Worm (Caenorhabditis elegans) whole organism, L4/young adult: ENCODE data around the gene his-60.
A peak's percentile ranks its signal among the peaks of the same experiment; 100 is the strongest.

Experiments used
- W03F9.2 ChIP-seq: fragments of 150-350 bp; optimal IDR thresholded peaks from 2 replicates; lab custom pipeline; 2014; ENCODE audit warnings: missing biosample characterization, missing genetic modification characterization
- dao-5 ChIP-seq: sonication (generic microtip); optimal IDR thresholded peaks from 2 replicates; lab custom pipeline; 2016; ENCODE audit warnings: missing genotype, missing genetic modification characterization, moderate library complexity, missing compliant biosample characterization
- him-1 ChIP-seq: sonication (generic microtip); optimal IDR thresholded peaks from 2 replicates; lab custom pipeline; 2016; ENCODE audit warnings: missing genotype, missing genetic modification reagents, missing genetic modification characterization, missing compliant biosample characterization

The his-60 gene

DNA sequence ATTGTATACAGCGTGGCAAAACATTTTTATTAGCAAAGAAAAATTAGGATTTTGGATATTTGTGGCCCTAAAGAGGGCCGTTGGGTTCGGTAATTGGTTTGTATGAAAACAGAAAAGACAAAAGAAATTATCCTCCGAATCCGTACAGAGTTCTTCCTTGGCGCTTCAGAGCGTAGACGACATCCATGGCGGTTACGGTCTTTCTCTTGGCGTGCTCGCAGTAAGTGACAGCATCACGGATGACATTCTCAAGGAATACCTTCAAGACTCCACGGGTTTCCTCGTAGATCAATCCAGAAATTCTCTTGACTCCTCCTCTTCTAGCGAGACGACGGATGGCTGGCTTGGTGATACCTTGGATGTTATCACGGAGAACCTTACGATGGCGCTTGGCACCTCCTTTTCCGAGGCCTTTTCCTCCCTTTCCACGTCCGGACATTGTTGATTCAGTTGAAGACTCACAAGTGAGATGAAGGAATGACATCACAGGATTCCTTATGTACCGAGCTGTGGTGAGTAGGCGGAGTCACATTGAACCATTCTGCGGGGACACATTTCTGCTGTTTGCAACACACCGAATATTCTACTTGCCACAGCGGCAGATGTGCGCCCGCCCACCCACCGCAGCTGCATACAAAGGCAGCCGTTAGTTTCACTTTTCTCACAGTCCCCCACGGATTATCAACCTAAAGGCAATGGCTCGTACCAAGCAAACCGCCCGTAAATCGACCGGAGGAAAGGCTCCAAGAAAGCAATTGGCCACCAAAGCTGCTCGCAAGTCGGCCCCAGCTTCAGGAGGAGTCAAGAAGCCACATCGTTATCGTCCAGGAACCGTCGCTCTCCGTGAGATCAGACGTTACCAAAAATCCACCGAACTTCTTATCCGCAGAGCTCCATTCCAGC lies at the start of gene his-60, which contains the start of gene his-59:
TSS of gene his-60 (minus strand) at position 439 of the 903 bp plus-strand sequence.
TSS of gene his-59 (plus strand) at position 696 of the 903 bp plus-strand sequence.
- TF ChIP-seq W03F9.2 (no peak), him-1 (tag; lab: Kevin White, UChicago) (no peak), dao-5 (peak; percentile 12)

DNA sequence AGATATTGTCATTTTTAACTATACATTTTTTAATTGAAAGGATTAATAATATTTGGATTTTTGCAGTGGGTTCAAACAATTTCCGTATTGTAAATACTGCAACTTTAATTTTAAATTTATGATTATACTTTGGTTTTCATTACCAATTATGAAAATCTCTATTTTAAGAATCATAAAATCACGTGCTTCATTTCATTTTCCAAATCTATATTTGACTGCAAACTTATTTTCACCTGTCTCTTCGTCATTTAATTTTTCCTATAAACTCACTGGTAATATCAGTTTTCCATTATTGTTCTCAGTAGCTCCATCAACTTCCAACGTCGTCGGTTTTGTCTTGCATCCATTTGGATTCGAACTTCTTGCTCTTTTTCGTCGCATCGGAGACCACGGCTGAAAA lies 44.6 kb upstream of the his-60 start, which contains the start of gene R05G6.1:
TSS of gene R05G6.1 (plus strand) at position 301 of the 400 bp plus-strand sequence.
- no peak for TF ChIP-seq dao-5
- no peak for TF ChIP-seq W03F9.2
- TF ChIP-seq him-1 (tag; lab: Kevin White, UChicago), result no peak

DNA sequence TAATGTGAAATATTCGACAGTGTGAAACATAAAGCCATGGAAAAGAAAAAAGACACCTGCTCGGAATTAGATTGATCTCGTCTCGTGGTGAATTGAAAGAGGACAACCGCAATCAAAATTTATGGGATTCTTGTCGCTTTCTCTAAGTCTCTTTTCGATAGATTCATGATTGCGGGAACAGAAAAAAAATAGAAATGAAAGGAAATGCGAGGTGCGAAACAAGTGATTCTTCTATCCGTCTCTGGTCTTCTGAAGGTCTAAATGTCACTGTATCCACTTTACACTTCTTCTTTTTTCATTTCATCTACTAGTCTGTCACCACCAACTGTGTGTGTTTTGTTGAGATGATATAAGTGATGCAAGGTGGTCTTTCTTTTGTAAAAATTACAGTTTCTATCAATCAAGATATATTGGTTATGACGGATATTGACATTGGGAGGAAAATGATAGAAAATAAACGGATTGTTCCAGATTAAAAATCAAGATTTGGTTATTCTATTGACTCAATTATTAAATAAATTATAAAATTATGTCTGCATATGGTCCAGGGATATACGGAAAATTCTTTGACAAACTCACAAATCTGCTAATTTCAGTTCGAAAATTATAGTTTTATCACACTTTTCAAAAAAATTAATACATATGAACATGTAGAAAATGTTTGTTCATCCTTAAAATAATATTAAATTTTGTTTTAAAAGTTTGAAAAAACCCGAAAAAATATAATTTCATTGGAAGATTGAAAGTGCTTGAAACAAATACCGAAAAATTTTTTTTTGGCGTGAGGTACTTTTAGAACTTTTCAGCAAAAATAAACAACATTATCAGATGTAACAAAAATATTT lies 42.7 kb upstream of the his-60 start:
- TF ChIP-seq dao-5, result no peak
- TF ChIP-seq W03F9.2, result no peak
- TF ChIP-seq him-1 (tag; lab: Kevin White, UChicago), result no peak

DNA sequence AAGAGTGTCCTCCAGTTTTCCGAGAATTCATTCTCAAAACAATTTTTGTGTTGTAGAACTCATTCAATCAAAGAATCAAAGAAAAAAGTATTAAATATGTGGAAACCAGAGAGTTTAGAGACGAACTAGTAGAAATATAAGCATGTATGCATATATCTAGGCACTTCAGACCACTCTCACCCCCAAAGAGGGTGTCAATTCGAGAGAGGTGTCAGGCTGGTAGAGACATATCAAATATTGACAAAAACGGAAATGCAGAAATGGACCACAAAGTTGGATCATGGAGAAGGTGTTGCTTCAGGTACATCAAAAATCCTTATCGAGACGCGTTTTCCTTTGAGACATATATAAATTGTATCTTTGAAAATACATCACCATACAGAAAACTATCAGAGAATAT lies 36.0 kb upstream of the his-60 start:
- no peak for TF ChIP-seq dao-5
- no peak for TF ChIP-seq him-1 (tag; lab: Kevin White, UChicago)
- TF ChIP-seq W03F9.2, result no peak

DNA sequence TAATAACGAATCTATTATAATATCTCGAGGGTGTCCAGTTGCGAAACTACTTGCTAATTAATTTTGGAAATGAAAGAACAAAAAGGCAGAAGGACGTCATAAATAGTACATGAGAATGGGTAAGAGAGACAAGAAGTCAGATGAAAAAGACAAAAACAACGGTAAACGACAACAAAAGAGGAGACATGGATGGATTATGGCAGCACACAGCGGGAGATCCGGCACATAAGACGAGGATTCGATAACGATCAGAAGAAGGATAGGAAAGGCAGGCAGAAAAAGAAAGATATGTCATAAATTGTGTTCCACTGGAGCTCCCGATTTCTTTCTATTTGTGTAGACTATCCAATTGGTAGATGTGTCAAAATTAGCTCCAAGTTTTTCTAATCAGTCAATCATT lies 33.8 kb upstream of the his-60 start:
- no peak for TF ChIP-seq W03F9.2

DNA sequence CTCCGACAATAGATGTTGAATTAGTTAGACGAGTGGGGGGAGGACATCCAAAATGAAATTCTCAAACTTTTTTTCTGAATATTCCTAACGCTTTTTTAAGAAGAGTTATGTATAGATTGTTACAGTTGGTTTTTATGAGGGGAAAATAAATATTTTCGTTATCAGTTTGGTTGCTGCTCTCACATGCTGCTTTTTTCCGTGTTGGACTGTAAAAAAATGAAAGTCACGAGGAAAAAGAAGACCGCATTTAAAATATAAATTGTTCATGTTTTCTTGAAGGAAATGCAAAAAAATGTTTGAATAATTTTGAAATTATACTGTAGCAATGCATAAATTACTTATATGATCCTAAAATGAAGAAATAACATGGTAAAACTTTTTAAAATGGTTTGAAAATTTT lies 33.0 kb upstream of the his-60 start:
- TF ChIP-seq him-1 (tag; lab: Kevin White, UChicago) (no peak), dao-5 (no peak)

DNA sequence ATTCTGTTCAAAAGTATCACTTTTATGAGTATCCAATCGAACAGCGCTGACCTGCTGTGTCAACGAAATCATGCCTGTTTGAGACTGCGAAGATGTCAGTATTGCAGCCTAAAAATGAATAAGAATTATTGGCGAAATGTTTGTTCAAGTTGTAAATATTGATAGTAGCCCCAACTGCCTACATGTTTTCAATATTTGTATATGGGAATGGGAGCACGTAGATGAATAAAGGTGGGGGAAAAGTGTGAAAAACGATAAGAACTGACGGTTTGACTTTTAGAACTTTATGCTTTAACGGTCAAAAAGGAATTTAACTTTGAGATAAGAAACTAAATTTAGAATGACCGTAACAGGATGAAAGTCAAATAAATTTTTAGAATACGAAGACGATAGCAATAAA lies 32.5 kb upstream of the his-60 start:
- TF ChIP-seq W03F9.2 (no peak), him-1 (tag; lab: Kevin White, UChicago) (no peak), dao-5 (no peak)

DNA sequence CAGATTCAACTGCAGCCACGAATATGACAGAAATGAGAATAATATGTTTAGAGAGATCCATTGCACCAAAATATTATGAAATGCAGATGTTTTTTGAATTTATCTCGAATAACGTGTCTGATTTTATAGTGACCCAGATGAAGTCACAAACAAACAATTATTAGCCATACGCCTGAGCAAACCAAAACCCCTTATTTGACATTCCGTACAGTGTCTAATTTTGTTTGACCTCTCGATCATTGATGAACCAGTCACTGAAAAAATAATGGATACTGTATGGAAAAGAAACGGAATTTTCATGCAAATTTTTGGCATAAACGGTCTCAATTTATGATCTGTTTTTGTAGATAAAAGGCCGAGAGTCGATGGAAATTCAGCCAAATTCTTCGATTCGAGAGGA lies 28.4 kb upstream of the his-60 start, which contains the start of the genes R05G6.9 and R05G6.3:
TSS of gene R05G6.9 (minus strand) at position 101 of the 400 bp plus-strand sequence.
TSS of gene R05G6.3 (plus strand) at position 386 of the 400 bp plus-strand sequence.
- no peak for TF ChIP-seq dao-5
- TF ChIP-seq him-1 (tag; lab: Kevin White, UChicago), result no peak
- no peak for TF ChIP-seq W03F9.2

DNA sequence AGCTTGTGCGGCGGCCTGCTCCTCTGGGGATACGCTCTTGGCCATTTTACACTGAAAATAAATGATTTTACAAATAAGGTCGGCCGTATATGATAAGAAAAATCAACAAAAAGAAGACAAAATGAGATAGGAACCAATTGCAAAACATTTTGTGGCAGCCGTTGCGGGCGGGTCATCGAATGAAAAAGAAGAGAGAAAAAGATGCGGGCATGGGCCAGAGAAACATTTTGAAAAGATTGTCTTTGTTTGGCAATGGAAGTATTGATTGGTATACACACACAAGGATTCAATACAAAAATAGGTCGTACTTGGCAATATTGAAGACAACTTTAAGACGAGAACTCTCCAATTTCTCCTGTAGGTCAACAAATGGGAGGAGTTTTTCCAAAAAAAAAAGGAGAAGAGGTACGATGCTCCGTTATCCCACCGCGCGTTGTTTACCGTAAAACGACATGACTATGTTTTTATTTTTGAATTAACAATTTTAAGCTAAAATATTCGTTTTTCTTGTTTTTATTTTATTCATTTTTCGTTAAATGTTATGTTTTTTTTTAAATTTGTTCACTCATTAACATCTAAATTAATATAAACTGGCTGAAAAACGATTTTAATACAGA lies 24.9 kb upstream of the his-60 start, which contains the start of the genes plc-4 and R05G6.4:
TSS of gene plc-4 (minus strand) at position 51 of the 617 bp plus-strand sequence.
TSS of gene R05G6.4 (plus strand) at position 617 of the 617 bp plus-strand sequence.
- TF ChIP-seq him-1 (tag; lab: Kevin White, UChicago) (no peak), dao-5 (no peak), W03F9.2 (no peak)

DNA sequence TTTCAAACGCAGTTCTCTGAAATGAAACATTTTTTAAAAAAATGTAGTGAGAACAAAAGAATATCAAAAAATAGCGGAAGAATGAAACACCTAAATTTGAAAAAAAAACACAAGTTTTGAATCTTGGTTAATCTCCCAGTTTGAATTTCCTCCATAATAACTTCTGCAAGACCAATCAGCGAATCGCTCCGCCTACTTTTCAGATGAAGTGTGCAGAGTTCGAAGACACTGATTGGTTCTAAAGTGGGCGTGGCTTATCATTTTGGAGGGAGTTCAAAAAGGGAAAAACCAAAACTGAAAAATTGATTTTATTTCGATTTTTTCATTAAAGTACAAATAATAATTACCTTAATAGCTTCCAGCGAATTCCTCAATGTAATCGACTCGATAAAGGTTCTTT lies 23.0 kb upstream of the his-60 start:
- TF ChIP-seq him-1 (tag; lab: Kevin White, UChicago), result no peak
- no peak for TF ChIP-seq dao-5
- no peak for TF ChIP-seq W03F9.2

DNA sequence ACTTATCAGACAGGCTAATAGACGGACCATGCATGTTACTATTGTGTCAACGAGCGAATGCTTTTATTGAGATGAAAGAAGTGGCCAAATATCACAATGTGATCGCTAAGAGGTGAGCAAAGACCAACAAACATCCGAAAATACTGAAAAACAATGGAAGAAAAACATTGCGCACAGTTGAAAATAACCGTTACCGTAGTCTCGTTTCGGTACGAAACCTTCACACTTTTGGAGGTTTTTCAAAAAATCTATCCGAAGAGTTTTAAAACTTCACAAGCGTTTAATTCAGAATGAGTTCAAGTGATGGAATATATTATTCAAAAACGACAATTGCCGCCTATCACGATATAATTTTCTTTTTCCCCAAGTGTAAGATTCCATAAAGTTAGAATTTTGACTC lies 21.1 kb upstream of the his-60 start:
- no peak for TF ChIP-seq dao-5

DNA sequence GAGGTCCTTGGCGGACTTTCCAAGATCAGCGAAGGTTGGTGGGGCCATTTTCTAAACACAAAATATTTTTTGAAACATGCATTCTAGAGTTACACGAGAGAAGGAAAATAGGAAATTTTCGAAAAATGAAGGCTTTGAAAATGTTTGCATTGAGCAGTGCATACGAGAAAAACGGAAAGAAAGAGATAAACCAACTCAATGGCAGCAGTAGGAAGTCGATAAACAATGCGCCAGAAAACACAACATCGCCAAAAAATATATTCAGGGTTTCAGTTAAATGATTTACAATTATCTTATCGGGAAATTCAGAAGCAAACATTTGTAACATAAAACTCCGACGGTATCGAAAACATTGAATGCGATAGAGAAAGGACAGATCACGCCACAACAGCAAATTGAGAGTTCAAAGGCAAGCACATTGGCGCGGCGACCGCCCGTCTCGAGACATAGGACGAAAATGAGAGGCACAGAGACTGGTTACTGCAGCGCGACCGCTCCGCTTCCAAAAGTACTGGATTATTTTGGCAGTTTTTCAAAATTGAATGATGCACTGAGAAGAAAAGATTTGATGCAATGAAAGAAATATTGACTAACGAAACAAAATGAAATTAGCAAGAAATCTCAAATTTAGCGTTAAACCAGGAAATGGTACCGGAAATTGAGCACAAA lies 20.2 kb upstream of the his-60 start, which contains the start of the genes vdac-1 and R05G6.5:
TSS of gene vdac-1 (minus strand) at position 51 of the 669 bp plus-strand sequence.
TSS of gene R05G6.5 (plus strand) at position 527 of the 669 bp plus-strand sequence.
- TF ChIP-seq him-1 (tag; lab: Kevin White, UChicago) (no peak), dao-5 (no peak), W03F9.2 (no peak)

DNA sequence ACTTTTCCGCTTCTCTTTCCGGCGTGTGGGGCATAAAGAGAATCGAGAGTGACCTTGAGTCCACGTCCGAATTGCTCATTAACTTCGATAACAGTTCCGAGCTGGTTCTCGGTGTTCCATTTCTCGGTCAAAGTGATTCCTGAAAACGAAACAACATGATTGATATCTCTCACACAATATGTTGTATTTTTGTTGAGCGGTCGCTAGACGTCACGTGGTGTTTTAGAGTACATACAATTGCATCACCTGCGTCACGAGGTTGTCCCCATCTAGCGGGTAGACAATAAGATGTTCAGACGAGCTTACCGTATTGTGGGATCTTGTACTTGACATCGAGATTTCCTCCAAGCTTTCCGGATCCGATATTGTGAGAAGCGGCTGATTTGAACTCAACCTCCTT lies 19.5 kb upstream of the his-60 start:
- TF ChIP-seq dao-5, result no peak
- TF ChIP-seq him-1 (tag; lab: Kevin White, UChicago), result no peak
- no peak for TF ChIP-seq W03F9.2
